Worm (Caenorhabditis elegans) whole organism, L2 larva: Measurements from ENCODE around the gene M163.21.
A peak's percentile ranks its signal among the peaks of the same experiment; 100 is the strongest.

ENCODE experiments used
- C34F6.9 ChIP-seq: fragments of 150-350 bp; optimal IDR thresholded peaks from 2 replicates; lab custom pipeline; 2014; ENCODE audit warnings: missing biosample characterization, missing genetic modification characterization
- F13H6.1 ChIP-seq: sonication (generic microtip); optimal IDR thresholded peaks from 2 replicates; lab custom pipeline; 2016; ENCODE audit warnings: missing genetic modification characterization, missing compliant biosample characterization
- R02D3.7 ChIP-seq: fragments of 150-350 bp; optimal IDR thresholded peaks from 2 replicates; lab custom pipeline; 2014; ENCODE audit warnings: missing biosample characterization, missing genetic modification characterization
- Y55F3AM.14 ChIP-seq: fragments of 200-800 bp; sonication (Bioruptor generic); optimal IDR thresholded peaks from 2 replicates; lab custom pipeline; 2018; ENCODE audit warnings: mild to moderate bottlenecking, missing genetic modification characterization, missing compliant biosample characterization
- ZK546.5 ChIP-seq: sonication (generic microtip); optimal IDR thresholded peaks from 2 replicates; lab custom pipeline; 2017; ENCODE audit warnings: missing biosample characterization, missing genetic modification characterization
- ama-1 ChIP-seq: fragments of 150-350 bp; optimal IDR thresholded peaks from 2 replicates; lab custom pipeline; 2018; ENCODE audit warnings: inconsistent platforms
- blmp-1 ChIP-seq: sonication (generic microtip); optimal IDR thresholded peaks from 2 replicates; lab custom pipeline; 2017; ENCODE audit warnings: missing genetic modification characterization, mild to moderate bottlenecking, missing compliant biosample characterization, antibody characterized with exemption, moderate library complexity; ENCODE audit not compliant: insufficient read depth
- ceh-16 ChIP-seq: fragments of 150-350 bp; optimal IDR thresholded peaks from 2 replicates; lab custom pipeline; 2014; ENCODE audit warnings: missing biosample characterization, missing genetic modification characterization
- ceh-82 ChIP-seq: fragments of 150-350 bp; optimal IDR thresholded peaks from 2 replicates; lab custom pipeline; 2014; ENCODE audit warnings: missing biosample characterization, missing genetic modification characterization
- crh-2 ChIP-seq: sonication (generic microtip); optimal IDR thresholded peaks from 2 replicates; lab custom pipeline; 2017; ENCODE audit warnings: missing biosample characterization, missing genetic modification characterization
- dmd-4 ChIP-seq: sonication (generic microtip); optimal IDR thresholded peaks from 2 replicates; lab custom pipeline; 2017; ENCODE audit warnings: missing biosample characterization, missing genetic modification characterization
- egl-27 ChIP-seq: sonication (generic microtip); optimal IDR thresholded peaks from 3 replicates; lab custom pipeline; 2017; ENCODE audit warnings: missing biosample characterization, missing genetic modification reagents, missing genetic modification characterization
- elt-1 ChIP-seq: fragments of 150-350 bp; optimal IDR thresholded peaks from 2 replicates; lab custom pipeline; 2014; ENCODE audit warnings: missing biosample characterization, missing genetic modification characterization
- fos-1 ChIP-seq: fragments of 150-350 bp; optimal IDR thresholded peaks from 2 replicates; lab custom pipeline; 2014; ENCODE audit warnings: missing biosample characterization, missing genetic modification characterization
- gmeb-1 ChIP-seq: fragments of 150-350 bp; optimal IDR thresholded peaks from 2 replicates; lab custom pipeline; 2014; ENCODE audit warnings: missing biosample characterization, missing genetic modification characterization
- lin-11 ChIP-seq: fragments of 150-350 bp; sonication (generic microtip); optimal IDR thresholded peaks from 2 replicates; lab custom pipeline; 2014; ENCODE audit warnings: missing biosample characterization, missing genetic modification characterization, inconsistent platforms, mixed read lengths
- lin-13 ChIP-seq: fragments of 150-350 bp; optimal IDR thresholded peaks from 2 replicates; lab custom pipeline; 2014; ENCODE audit warnings: missing biosample characterization, missing genetic modification reagents, missing genetic modification characterization
- lin-39 ChIP-seq: fragments of 150-350 bp; optimal IDR thresholded peaks from 2 replicates; lab custom pipeline; 2014; ENCODE audit warnings: missing biosample characterization, missing genetic modification reagents, missing genetic modification characterization
- lsy-2 ChIP-seq, 2 experiments: fragments of 150-350 bp in 1 of 2; sonication (generic microtip) in 1 of 2; optimal IDR thresholded peaks; 2 replicates each; lab custom pipeline; 2014 to 2017; ENCODE audit warnings: missing biosample characterization in 2 of 2, missing genetic modification characterization in 2 of 2
- mab-5 ChIP-seq: fragments of 150-350 bp; optimal IDR thresholded peaks from 2 replicates; lab custom pipeline; 2014; ENCODE audit warnings: missing biosample characterization, missing genetic modification characterization
- mbf-1 ChIP-seq: sonication (generic microtip); optimal IDR thresholded peaks from 2 replicates; lab custom pipeline; 2017; ENCODE audit warnings: missing biosample characterization, missing genetic modification characterization
- mdl-1 ChIP-seq, 2 experiments: fragments of 150-350 bp in 1 of 2; sonication (generic microtip) in 1 of 2; optimal IDR thresholded peaks; 2 replicates each; lab custom pipeline; 2017; ENCODE audit warnings: missing biosample characterization in 2 of 2, missing genetic modification characterization in 2 of 2
- nhr-10 ChIP-seq: sonication (generic microtip); optimal IDR thresholded peaks from 2 replicates; lab custom pipeline; 2017; ENCODE audit warnings: missing biosample characterization, missing genetic modification characterization
- nhr-11 ChIP-seq: fragments of 150-350 bp; optimal IDR thresholded peaks from 2 replicates; lab custom pipeline; 2014; ENCODE audit warnings: missing biosample characterization, missing genetic modification characterization
- nhr-12 ChIP-seq: fragments of 150-350 bp; optimal IDR thresholded peaks from 2 replicates; lab custom pipeline; 2014; ENCODE audit warnings: missing biosample characterization, missing genetic modification characterization
- nhr-129 ChIP-seq: fragments of 150-350 bp; optimal IDR thresholded peaks from 2 replicates; lab custom pipeline; 2014; ENCODE audit warnings: missing biosample characterization, missing genetic modification characterization
- nhr-21 ChIP-seq: fragments of 150-350 bp; optimal IDR thresholded peaks from 2 replicates; lab custom pipeline; 2014; ENCODE audit warnings: missing biosample characterization, missing genetic modification characterization
- nhr-25 ChIP-seq: fragments of 150-350 bp; sonication (generic microtip); optimal IDR thresholded peaks from 3 replicates; lab custom pipeline; 2014; ENCODE audit warnings: missing biosample characterization, missing genetic modification characterization
- nhr-6 ChIP-seq: fragments of 150-350 bp; optimal IDR thresholded peaks from 2 replicates; lab custom pipeline; 2014; ENCODE audit warnings: missing biosample characterization, missing genetic modification characterization
- nhr-77 ChIP-seq: fragments of 150-350 bp; optimal IDR thresholded peaks from 2 replicates; lab custom pipeline; 2014; ENCODE audit warnings: missing biosample characterization, missing genetic modification characterization
- peb-1 ChIP-seq: fragments of 150-350 bp; optimal IDR thresholded peaks from 2 replicates; lab custom pipeline; 2014; ENCODE audit warnings: missing biosample characterization, missing genetic modification characterization
- skn-1 ChIP-seq: sonication (generic microtip); optimal IDR thresholded peaks from 2 replicates; lab custom pipeline; 2017; ENCODE audit warnings: missing biosample characterization, missing genetic modification characterization
- sma-3 ChIP-seq: sonication (generic microtip); optimal IDR thresholded peaks from 2 replicates; lab custom pipeline; 2016; ENCODE audit warnings: missing genetic modification reagents, missing genetic modification characterization, missing compliant biosample characterization
- sma-9 ChIP-seq, 2 experiments: fragments of 150-350 bp in 1 of 2; sonication (generic microtip) in 1 of 2; optimal IDR thresholded peaks; 2 replicates each; lab custom pipeline; 2014 to 2016; ENCODE audit warnings: missing genetic modification characterization in 2 of 2, mild to moderate bottlenecking in 1 of 2, missing biosample characterization in 1 of 2, missing compliant biosample characterization in 1 of 2, missing genetic modification reagents in 1 of 2, moderate library complexity in 1 of 2
- snpc-4 ChIP-seq: fragments of 150-350 bp; optimal IDR thresholded peaks from 2 replicates; lab custom pipeline; 2014; ENCODE audit warnings: missing biosample characterization, missing genetic modification characterization
- unc-39 ChIP-seq: fragments of 150-350 bp; optimal IDR thresholded peaks from 2 replicates; lab custom pipeline; 2014; ENCODE audit warnings: missing biosample characterization, missing genetic modification characterization
- unc-55 ChIP-seq: fragments of 150-350 bp; sonication (generic microtip); optimal IDR thresholded peaks from 3 replicates; lab custom pipeline; 2014; ENCODE audit warnings: missing biosample characterization, missing genetic modification reagents, missing genetic modification characterization
- unc-62 ChIP-seq: fragments of 150-350 bp; optimal IDR thresholded peaks from 2 replicates; lab custom pipeline; 2014; ENCODE audit warnings: missing biosample characterization, missing genetic modification reagents, missing genetic modification characterization
- zag-1 ChIP-seq: fragments of 150-350 bp; optimal IDR thresholded peaks from 2 replicates; lab custom pipeline; 2014; ENCODE audit warnings: missing biosample characterization, missing genetic modification characterization
- ztf-11 ChIP-seq: sonication (generic microtip); optimal IDR thresholded peaks from 2 replicates; lab custom pipeline; 2017; ENCODE audit warnings: missing biosample characterization, missing genetic modification characterization
- ztf-4 ChIP-seq: fragments of 150-350 bp; optimal IDR thresholded peaks from 2 replicates; lab custom pipeline; 2014; ENCODE audit warnings: missing biosample characterization, missing genetic modification characterization

M163.21 gene

DNA sequence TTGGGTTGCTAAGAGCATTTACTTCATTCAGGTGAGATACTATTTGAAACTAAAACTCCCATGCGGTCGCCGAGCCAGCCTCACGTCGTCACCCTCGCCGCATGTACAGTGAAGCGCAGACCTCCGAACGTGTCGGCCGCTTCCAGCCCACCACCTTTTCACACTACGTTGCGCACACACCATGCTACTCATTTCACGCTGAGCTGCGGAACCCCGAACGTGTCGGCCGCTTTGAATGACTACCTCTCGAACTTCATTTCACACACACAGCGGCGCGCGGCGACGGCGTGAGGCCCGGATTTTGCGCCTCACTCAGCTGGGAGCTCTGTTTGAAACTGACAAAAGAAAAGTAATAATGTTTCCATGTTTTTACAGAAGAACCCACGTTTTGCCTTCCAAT is 15.0 kb downstream of the M163.21 start:
- TF ChIP-seq sma-3 (GFP tag; lab: Kevin White, UChicago) (no peak), snpc-4 (peak; percentile 70), nhr-11 (tag; lab: Kevin White, UChicago) (no peak)
- TF ChIP-seq, all 48 proteins: peak for 1

DNA sequence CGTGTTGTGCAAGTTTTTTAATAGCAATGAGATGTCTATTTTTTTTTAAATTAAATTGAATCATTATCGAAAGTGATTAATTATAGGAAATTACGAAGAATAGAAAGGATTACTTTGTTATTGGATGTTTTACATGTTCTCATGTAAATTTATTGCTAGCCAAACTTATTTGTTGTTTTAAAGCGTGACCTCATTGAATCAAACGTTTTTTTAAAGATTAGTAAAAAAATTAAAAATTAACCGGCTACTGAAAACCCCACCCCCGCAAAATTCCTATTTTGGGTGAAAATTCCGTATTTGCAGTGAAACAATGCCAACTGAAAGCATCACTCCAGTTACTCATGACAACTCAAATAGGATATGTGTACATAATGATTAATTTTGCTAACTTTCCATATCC is 18.2 kb downstream of the M163.21 start, which contains the start of gene M163.8:
TSS of gene M163.8 (plus strand) at position 301 of the 400 bp plus-strand sequence.
- TF ChIP-seq lin-11 (no peak), zag-1 (tag; lab: Kevin White, UChicago) (no peak), sma-3 (GFP tag; lab: Kevin White, UChicago) (no peak)
- TF ChIP-seq, all 48 proteins: peak for 0

DNA sequence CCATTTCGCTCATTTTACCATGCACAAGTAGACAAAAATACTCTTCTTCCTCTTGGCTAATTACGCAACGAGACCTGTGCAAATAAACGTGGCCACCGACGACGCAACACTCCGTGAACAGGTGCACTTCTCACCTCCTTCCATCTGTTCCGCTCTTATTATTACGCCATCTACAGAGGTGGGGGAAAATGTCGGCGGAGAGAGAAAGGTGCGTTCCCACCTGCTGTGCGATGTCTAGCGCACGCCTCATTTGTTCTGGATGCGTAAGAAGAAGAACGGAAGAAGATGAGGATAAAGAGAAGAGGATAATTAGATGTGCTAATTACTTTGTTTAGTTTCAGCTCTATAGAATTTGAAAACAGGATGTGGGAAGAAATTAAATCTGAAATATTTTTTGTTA is 19.9 kb downstream of the M163.21 start:
- no peak for TF ChIP-seq nhr-77
- no peak for TF ChIP-seq dmd-4 (tag; lab: Kevin White, UChicago)
- no peak for TF ChIP-seq lin-13 (GFP tag; lab: Kevin White, UChicago)
- TF ChIP-seq, all 48 proteins: peak for 0

DNA sequence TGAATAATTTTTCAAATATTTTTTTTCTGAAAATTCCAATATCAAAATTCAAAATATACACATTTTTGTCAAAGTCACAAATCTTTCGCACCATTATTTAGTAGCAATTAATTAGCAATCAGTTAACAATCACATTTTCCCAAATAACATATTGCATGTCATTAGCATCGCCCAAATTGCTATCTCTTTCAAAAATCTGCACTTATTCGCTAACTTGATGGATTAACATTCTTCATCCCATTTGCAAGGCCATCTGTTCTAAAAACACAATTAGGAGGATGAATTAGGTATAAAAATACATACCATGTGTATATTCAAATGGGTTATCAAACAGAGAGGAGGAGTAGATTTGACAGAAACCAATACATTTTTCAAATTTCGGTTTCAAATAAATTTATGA is 20.7 kb downstream of the M163.21 start:
- TF ChIP-seq mbf-1 (tag; lab: Kevin White, UChicago) (no peak), unc-55 (GFP tag; lab: Kevin White, UChicago) (no peak), ama-1 (lab: Kevin White, UChicago) (no peak), sma-9 (GFP tag; optimal IDR thresholded peaks at IDR 0.05; lab: Kevin White, UChicago) (peak; percentile 23), sma-9 (tag; optimal IDR thresholded peaks at IDR 0.05; lab: Kevin White, UChicago) (no peak), nhr-129 (tag; lab: Kevin White, UChicago) (no peak), egl-27 (tag; lab: Kevin White, UChicago) (no peak), mdl-1 (tag; optimal IDR thresholded peaks at IDR 0.05; lab: Kevin White, UChicago) (no peak), nhr-25 (tag; lab: Kevin White, UChicago) (peak; percentile 51), blmp-1 (tag; lab: Kevin White, UChicago) (no peak), skn-1 (tag; lab: Kevin White, UChicago) (no peak), crh-2 (tag; lab: Kevin White, UChicago) (no peak), nhr-12 (tag; lab: Kevin White, UChicago) (no peak), ceh-16 (tag; lab: Kevin White, UChicago) (peak; percentile 98), snpc-4 (no peak), sma-3 (GFP tag; lab: Kevin White, UChicago) (no peak), nhr-11 (tag; lab: Kevin White, UChicago) (no peak), mab-5 (tag; lab: Kevin White, UChicago) (peak; percentile 72), lin-39 (tag; lab: Kevin White, UChicago) (peak; percentile 87), ZK546.5 (tag; lab: Kevin White, UChicago) (no peak)

DNA sequence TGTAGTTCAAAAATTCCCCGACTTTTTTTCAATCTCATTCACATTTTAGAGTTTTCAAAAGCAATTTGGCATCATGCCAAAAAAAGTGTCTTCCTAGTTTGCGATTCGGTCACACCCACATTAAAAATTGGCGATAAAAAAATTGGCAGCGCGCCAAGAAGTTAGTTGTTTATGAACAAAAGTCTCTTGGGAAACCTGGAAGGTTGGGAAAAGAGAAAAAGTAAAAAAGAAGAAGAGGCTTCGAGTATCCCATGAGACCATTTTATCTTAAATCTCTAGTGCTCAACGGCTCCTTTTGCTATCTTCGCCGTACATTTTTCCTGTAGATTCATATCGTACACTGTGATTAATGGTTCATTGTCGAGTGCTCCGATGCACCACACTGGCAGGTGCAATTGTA is 21.2 kb downstream of the M163.21 start:
- TF ChIP-seq nhr-12 (tag; lab: Kevin White, UChicago) (no peak), mab-5 (tag; lab: Kevin White, UChicago) (peak; percentile 35)

DNA sequence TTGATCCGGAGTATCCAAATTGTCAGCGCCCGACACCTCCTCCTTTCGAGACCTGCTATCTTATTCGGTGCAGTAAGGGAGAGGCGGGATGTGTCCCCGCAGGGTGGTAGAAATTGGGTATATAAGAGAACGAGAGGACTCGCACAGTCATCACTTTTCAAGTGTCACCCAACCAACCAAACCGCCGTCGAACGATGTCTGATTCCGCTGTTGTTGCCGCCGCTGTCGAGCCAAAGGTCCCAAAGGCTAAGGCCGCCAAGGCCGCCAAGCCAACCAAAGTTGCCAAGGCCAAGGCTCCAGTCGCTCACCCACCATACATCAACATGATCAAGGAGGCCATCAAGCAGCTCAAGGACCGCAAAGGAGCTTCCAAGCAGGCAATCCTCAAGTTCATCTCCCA is 23.3 kb downstream of the M163.21 start, which contains the start of gene his-24:
TSS of gene his-24 (plus strand) at position 150 of the 400 bp plus-strand sequence.
- TF ChIP-seq ztf-4 (tag; lab: Kevin White, UChicago) (peak; percentile 11), ceh-82 (tag; lab: Kevin White, UChicago) (no peak), mab-5 (tag; lab: Kevin White, UChicago) (peak; percentile 50), nhr-6 (peak; percentile 48), peb-1 (tag; lab: Kevin White, UChicago) (no peak), lin-11 (peak; percentile 53), ZK546.5 (tag; lab: Kevin White, UChicago) (no peak), nhr-77 (no peak), nhr-10 (tag; lab: Kevin White, UChicago) (no peak), mdl-1 (tag; optimal IDR thresholded peaks at IDR 0.05; lab: Kevin White, UChicago) (peak in 1 of 2 experiments; percentile 32), fos-1 (peak; percentile 93), nhr-25 (tag; lab: Kevin White, UChicago) (peak; percentile 85), elt-1 (tag; lab: Kevin White, UChicago) (no peak), zag-1 (tag; lab: Kevin White, UChicago) (peak; percentile 65), ztf-11 (tag; lab: Kevin White, UChicago) (no peak), ceh-16 (tag; lab: Kevin White, UChicago) (peak; percentile 63), nhr-21 (tag; lab: Kevin White, UChicago) (peak; percentile 53), Y55F3AM.14 (GFP tag; lab: Kevin White, UChicago) (no peak), lin-39 (tag; lab: Kevin White, UChicago) (no peak), unc-55 (GFP tag; lab: Kevin White, UChicago) (peak; percentile 76), F13H6.1 (tag; lab: Kevin White, UChicago) (peak; percentile 58), unc-39 (no peak), nhr-12 (tag; lab: Kevin White, UChicago) (no peak), R02D3.7 (tag; lab: Kevin White, UChicago) (no peak), unc-62 (GFP tag; lab: Kevin White, UChicago) (no peak), C34F6.9 (tag; lab: Kevin White, UChicago) (peak; percentile 63), skn-1 (tag; lab: Kevin White, UChicago) (no peak), lsy-2 (tag; optimal IDR thresholded peaks at IDR 0.05; lab: Kevin White, UChicago) (peak; percentile 20 to 73), gmeb-1 (peak; percentile 55), ama-1 (lab: Kevin White, UChicago) (peak; percentile 26)
